Worm (Caenorhabditis elegans) whole organism, L1 larva: ENCODE measurements around the gene cfz-2.
"Not testable (repeated sequence)": the region's sequence is repeated elsewhere in the genome, so short reads cannot be mapped to it uniquely, and the experiment has no call there.

Experiments used
- F16B12.6 ChIP-seq: fragments of 150-350 bp; optimal IDR thresholded peaks from 2 replicates; lab custom pipeline; 2014; ENCODE audit warnings: missing biosample characterization, missing genetic modification characterization
- aly-2 ChIP-seq: fragments of 150-350 bp; optimal IDR thresholded peaks from 2 replicates; lab custom pipeline; 2014; ENCODE audit warnings: missing biosample characterization, missing genetic modification characterization
- ama-1 ChIP-seq: fragments of 150-350 bp; optimal IDR thresholded peaks from 2 replicates; lab custom pipeline; 2014
- ceh-63 ChIP-seq: fragments of 200-800 bp; sonication (Bioruptor generic); optimal IDR thresholded peaks from 2 replicates; lab custom pipeline; 2018; ENCODE audit warnings: mild to moderate bottlenecking, missing genetic modification characterization, missing compliant biosample characterization
- ceh-88 ChIP-seq: fragments of 200-800 bp; sonication (Bioruptor generic); IDR thresholded peaks from 2 replicates; pipeline ENCODE4 v1.3.6; 2022; ENCODE audit warnings: missing genetic modification characterization, missing compliant biosample characterization
- efl-1 ChIP-seq, 4 experiments: fragments of 150-350 bp; optimal IDR thresholded peaks in 3 of 4; peaks in 1 of 4; 1 replicate in 1 of 4; 2 replicates in 3 of 4; lab custom pipeline; 2014; ENCODE audit warnings: missing biosample characterization in 2 of 4, missing genetic modification characterization in 2 of 4, missing genetic modification reagents in 2 of 4
- elt-2 ChIP-seq: sonication (generic microtip); optimal IDR thresholded peaks from 2 replicates; lab custom pipeline; 2016; ENCODE audit warnings: missing genetic modification characterization, mild to moderate bottlenecking, inconsistent platforms, missing compliant biosample characterization, missing genetic modification reagents
- ets-5 ChIP-seq: fragments of 200-800 bp; sonication (Bioruptor generic); IDR thresholded peaks from 2 replicates; pipeline ENCODE4 v1.3.6; 2022; ENCODE audit warnings: missing genetic modification characterization, missing compliant biosample characterization
- fos-1 ChIP-seq: fragments of 150-350 bp; optimal IDR thresholded peaks from 2 replicates; lab custom pipeline; 2014; ENCODE audit warnings: missing biosample characterization, missing genetic modification characterization
- grh-1 ChIP-seq: fragments of 200-800 bp; sonication (Bioruptor generic); IDR thresholded peaks from 2 replicates; pipeline ENCODE4 v1.3.6; 2022; ENCODE audit warnings: missing genetic modification reagents, missing genetic modification characterization, missing compliant biosample characterization
- hlh-17 ChIP-seq: fragments of 200-800 bp; sonication (Bioruptor generic); optimal IDR thresholded peaks from 2 replicates; lab custom pipeline; 2018; ENCODE audit warnings: missing genetic modification characterization, mild to moderate bottlenecking, missing compliant biosample characterization, moderate library complexity, borderline replicate concordance
- jun-1 ChIP-seq: fragments of 150-350 bp; optimal IDR thresholded peaks from 2 replicates; lab custom pipeline; 2014; ENCODE audit warnings: missing biosample characterization, missing genetic modification reagents, missing genetic modification characterization
- lin-35 ChIP-seq, 2 experiments: fragments of 150-350 bp; optimal IDR thresholded peaks; 2 replicates each; lab custom pipeline; 2014; ENCODE audit warnings: missing biosample characterization in 2 of 2, missing genetic modification characterization in 2 of 2, missing genetic modification reagents in 2 of 2
- lin-39 ChIP-seq: fragments of 150-350 bp; optimal IDR thresholded peaks from 2 replicates; lab custom pipeline; 2014; ENCODE audit warnings: missing biosample characterization, missing genetic modification reagents, missing genetic modification characterization
- lsy-2 ChIP-seq, 2 experiments: fragments of 150-350 bp; optimal IDR thresholded peaks; 2 replicates each; lab custom pipeline; 2014; ENCODE audit warnings: missing biosample characterization in 2 of 2, missing genetic modification characterization in 2 of 2
- mab-9 ChIP-seq: fragments of 200-800 bp; sonication (Bioruptor generic); IDR thresholded peaks from 2 replicates; pipeline ENCODE4 v1.3.6; 2022; ENCODE audit warnings: missing genetic modification reagents, missing genetic modification characterization, missing compliant biosample characterization
- mdl-1 ChIP-seq, 2 experiments: fragments of 150-350 bp; optimal IDR thresholded peaks; 2 replicates each; lab custom pipeline; 2014 to 2017; ENCODE audit warnings: missing biosample characterization in 2 of 2, missing genetic modification characterization in 2 of 2, inconsistent platforms in 1 of 2
- mep-1 ChIP-seq: fragments of 150-350 bp; optimal IDR thresholded peaks from 2 replicates; lab custom pipeline; 2014; ENCODE audit warnings: missing biosample characterization, missing genetic modification characterization
- nhr-11 ChIP-seq: fragments of 150-350 bp; optimal IDR thresholded peaks from 2 replicates; lab custom pipeline; 2014; ENCODE audit warnings: missing biosample characterization, missing genetic modification characterization
- nhr-28 ChIP-seq: fragments of 150-350 bp; optimal IDR thresholded peaks from 2 replicates; lab custom pipeline; 2014; ENCODE audit warnings: missing biosample characterization, missing genetic modification characterization
- nhr-85 ChIP-seq: sonication (generic microtip); peaks from one replicate; lab custom pipeline; 2016; ENCODE audit warnings: missing genetic modification characterization, inconsistent platforms, missing compliant biosample characterization
- nhr-90 ChIP-seq: sonication (generic microtip); optimal IDR thresholded peaks from 2 replicates; lab custom pipeline; 2016; ENCODE audit warnings: mild to moderate bottlenecking, missing genetic modification characterization, missing compliant biosample characterization; ENCODE audit not compliant: poor library complexity
- rnt-1 ChIP-seq: sonication (generic microtip); optimal IDR thresholded peaks from 2 replicates; lab custom pipeline; 2016; ENCODE audit warnings: mild to moderate bottlenecking, missing genetic modification characterization, moderate library complexity, missing compliant biosample characterization
- sox-4 ChIP-seq: sonication (generic microtip); optimal IDR thresholded peaks from 2 replicates; lab custom pipeline; 2016; ENCODE audit warnings: missing genetic modification characterization, missing compliant biosample characterization
- sptf-1 ChIP-seq: fragments of 150-350 bp; optimal IDR thresholded peaks from 2 replicates; lab custom pipeline; 2014; ENCODE audit warnings: missing biosample characterization, missing genetic modification characterization
- sup-37 ChIP-seq: fragments of 200-800 bp; sonication (Bioruptor generic); optimal IDR thresholded peaks from 2 replicates; lab custom pipeline; 2018; ENCODE audit warnings: mild to moderate bottlenecking, missing genetic modification characterization, missing compliant biosample characterization
- unc-30 ChIP-seq: sonication (generic microtip); optimal IDR thresholded peaks from 2 replicates; lab custom pipeline; 2017; ENCODE audit warnings: missing biosample characterization, missing genetic modification characterization
- unc-62 ChIP-seq: fragments of 150-350 bp; optimal IDR thresholded peaks from 2 replicates; lab custom pipeline; 2014; ENCODE audit warnings: missing biosample characterization, missing genetic modification reagents, missing genetic modification characterization
- unc-86 ChIP-seq: sonication (generic microtip); optimal IDR thresholded peaks from 2 replicates; lab custom pipeline; 2016; ENCODE audit warnings: missing genetic modification characterization, missing compliant biosample characterization
- vab-15 ChIP-seq: sonication (generic microtip); optimal IDR thresholded peaks from 2 replicates; lab custom pipeline; 2017; ENCODE audit warnings: missing genotype, mild to moderate bottlenecking, missing genetic modification characterization, missing compliant biosample characterization
- zip-4 ChIP-seq: fragments of 200-800 bp; sonication (Bioruptor generic); optimal IDR thresholded peaks from 2 replicates; lab custom pipeline; 2018; ENCODE audit warnings: mild to moderate bottlenecking, missing genetic modification characterization, moderate library complexity, missing compliant biosample characterization
- ztf-11 ChIP-seq, 2 experiments: sonication (generic microtip); optimal IDR thresholded peaks; 2 replicates each; lab custom pipeline; 2016 to 2017; ENCODE audit warnings: missing genetic modification characterization in 2 of 2, missing biosample characterization in 1 of 2, missing compliant biosample characterization in 1 of 2
- ztf-4 ChIP-seq: fragments of 150-350 bp; optimal IDR thresholded peaks from 2 replicates; lab custom pipeline; 2014; ENCODE audit warnings: missing biosample characterization, missing genetic modification characterization

Gene cfz-2

ce11 chrV:3398314-3398713, 46.4 kb downstream of the cfz-2 start, which contains the start of gene T20D4.11:
Gene T20D4.11 (plus strand): TSS chrV:3398690.
- TF ChIP-seq lsy-2 (tag; optimal IDR thresholded peaks at IDR 0.05; lab: Kevin White, UChicago) (no peak), sup-37 (GFP tag; lab: Kevin White, UChicago) (no peak), hlh-17 (no peak), F16B12.6 (tag; lab: Kevin White, UChicago) (no peak), sox-4 (tag; lab: Kevin White, UChicago) (no peak), ama-1 (lab: Kevin White, UChicago) (no peak), zip-4 (GFP tag; lab: Kevin White, UChicago) (no peak), ceh-88 (GFP tag; lab: Robert Waterston, UW) (no peak), mdl-1 (tag; optimal IDR thresholded peaks at IDR 0.05; lab: Kevin White, UChicago) (no peak), mab-9 (GFP tag; lab: Robert Waterston, UW) (no peak), grh-1 (GFP tag; lab: Robert Waterston, UW) (no peak), elt-2 (tag; lab: Kevin White, UChicago) (no peak), lin-35 (GFP tag; optimal IDR thresholded peaks at IDR 0.05; lab: Kevin White, UChicago) (no peak), ztf-11 (tag; optimal IDR thresholded peaks at IDR 0.05; lab: Kevin White, UChicago) (no peak), fos-1 (no peak)
- TF ChIP-seq, all 84 proteins: peak for 0

- TF ChIP-seq hlh-17, fos-1, nhr-85: not testable (repeated sequence)
These were observed 47.9 kb downstream of the cfz-2 start, which contains the start of gene T20D4.12 for ce11 chrV:3396765-3397164. Gene T20D4.12 (plus strand): TSS chrV:3397065.

ce11 chrV:3394694-3395240, 49.9 kb downstream of the cfz-2 start, which contains the start of gene T20D4.15:
Gene T20D4.15 (minus strand): TSS chrV:3394744.
- TF ChIP-seq unc-62 (no peak), unc-30 (tag; lab: Kevin White, UChicago) (no peak), aly-2 (tag; lab: Kevin White, UChicago) (no peak), unc-86 (tag; lab: Kevin White, UChicago) (no peak), sptf-1 (no peak), ets-5 (GFP tag; lab: Robert Waterston, UW) (no peak), vab-15 (tag; lab: Kevin White, UChicago) (no peak), lin-39 (no peak), nhr-90 (tag; lab: Kevin White, UChicago) (no peak), ceh-88 (GFP tag; lab: Robert Waterston, UW) (no peak), jun-1 (tag; lab: Kevin White, UChicago) (no peak), ceh-63 (GFP tag; lab: Kevin White, UChicago) (no peak), mep-1 (tag; lab: Kevin White, UChicago) (no peak), fos-1 (no peak), nhr-28 (no peak), nhr-11 (no peak), rnt-1 (tag; lab: Kevin White, UChicago) (no peak), ztf-4 (tag; lab: Kevin White, UChicago) (no peak), sup-37 (GFP tag; lab: Kevin White, UChicago) (no peak)

ce11 chrV:3394065-3394464, 50.6 kb downstream of the cfz-2 start:
- TF ChIP-seq lin-39, result no peak
- no peak for TF ChIP-seq efl-1 (optimal IDR thresholded peaks at IDR 0.05; lab: Kevin White, UChicago)
- peak in 1 of 2 experiments; percentile 62 for TF ChIP-seq efl-1 (GFP tag; optimal IDR thresholded peaks at IDR 0.05 in 1 of 2; lab: Kevin White, UChicago)
